Worm (Caenorhabditis elegans) whole organism, mixed stage, embryonic: Measurements from ENCODE around the gene C49C8.2.

Source experiments
- ceh-39 ChIP-seq: fragments of 150-350 bp; optimal IDR thresholded peaks from 2 replicates; lab custom pipeline; 2014; ENCODE audit warnings: missing biosample characterization, missing genetic modification characterization
- ham-2 ChIP-seq: fragments of 200-800 bp; sonication (Bioruptor generic); optimal IDR thresholded peaks from 2 replicates; lab custom pipeline; 2018; ENCODE audit warnings: mild to moderate bottlenecking, missing genetic modification characterization, missing compliant biosample characterization
- hlh-1 ChIP-seq: fragments of 150-350 bp; optimal IDR thresholded peaks from 2 replicates; lab custom pipeline; 2014; ENCODE audit warnings: missing biosample characterization, missing genetic modification reagents, missing genetic modification characterization
- mep-1 ChIP-seq: fragments of 150-350 bp; optimal IDR thresholded peaks from 2 replicates; lab custom pipeline; 2017; ENCODE audit warnings: missing biosample characterization, missing genetic modification reagents, missing genetic modification characterization, inconsistent platforms
- nhr-12 ChIP-seq: fragments of 150-350 bp; optimal IDR thresholded peaks from 2 replicates; lab custom pipeline; 2014; ENCODE audit warnings: missing biosample characterization, missing genetic modification characterization
- nhr-2 ChIP-seq: fragments of 150-350 bp; optimal IDR thresholded peaks from 2 replicates; lab custom pipeline; 2014; ENCODE audit warnings: missing biosample characterization, missing genetic modification characterization
- pha-4 ChIP-seq: fragments of 150-350 bp; optimal IDR thresholded peaks from 2 replicates; lab custom pipeline; 2018; ENCODE audit warnings: missing biosample characterization, missing genetic modification reagents, missing genetic modification characterization
- snpc-4 ChIP-seq: fragments of 150-350 bp; optimal IDR thresholded peaks from 2 replicates; lab custom pipeline; 2014; ENCODE audit warnings: missing biosample characterization, missing genetic modification characterization
- unc-62 ChIP-seq: fragments of 150-350 bp; optimal IDR thresholded peaks from 2 replicates; lab custom pipeline; 2014; ENCODE audit warnings: missing biosample characterization, missing genetic modification reagents, missing genetic modification characterization

ce11 chrIV:8608934-8609333 is 42.0 kb upstream of the C49C8.2 start, which contains the start of gene F42A9.6:
- TF ChIP-seq ceh-39 (tag; lab: Kevin White, UChicago), result no peak
- no peak for TF ChIP-seq nhr-2 (tag; lab: Kevin White, UChicago)
- TF ChIP-seq unc-62 (GFP tag; lab: Kevin White, UChicago), result no peak
- TF ChIP-seq hlh-1, result no peak
- no peak for TF ChIP-seq ham-2 (GFP tag; lab: Kevin White, UChicago)
- TF ChIP-seq mep-1, result no peak
- no peak for TF ChIP-seq snpc-4 (tag; lab: Kevin White, UChicago)
- TF ChIP-seq nhr-12 (tag; lab: Kevin White, UChicago), result no peak
- no peak for TF ChIP-seq pha-4 (tag; lab: Kevin White, UChicago)
